Worm (Caenorhabditis elegans) whole organism, mixed stage, embryonic: ENCODE results near the gene T25D1.3.

Experiments used
- ceh-43 ChIP-seq: fragments of 200-800 bp; sonication (Bioruptor generic); optimal IDR thresholded peaks from 2 replicates; lab custom pipeline; 2018; ENCODE audit warnings: mild to moderate bottlenecking, missing genetic modification characterization, moderate library complexity, missing compliant biosample characterization
- ces-1 ChIP-seq: fragments of 150-350 bp; optimal IDR thresholded peaks from 2 replicates; lab custom pipeline; 2014; ENCODE audit warnings: missing biosample characterization, missing genetic modification reagents, missing genetic modification characterization
- cnd-1 ChIP-seq: fragments of 200-800 bp; sonication (Bioruptor generic); optimal IDR thresholded peaks from 2 replicates; lab custom pipeline; 2018; ENCODE audit warnings: mild to moderate bottlenecking, missing genetic modification characterization, missing compliant biosample characterization
- elt-1 ChIP-seq: sonication (generic microtip); optimal IDR thresholded peaks from 2 replicates; lab custom pipeline; 2017; ENCODE audit warnings: missing genetic modification characterization, mild to moderate bottlenecking, missing compliant biosample characterization, antibody characterized with exemption, moderate library complexity, borderline replicate concordance; ENCODE audit not compliant: insufficient read depth
- lsy-2 ChIP-seq: fragments of 150-350 bp; optimal IDR thresholded peaks from 2 replicates; lab custom pipeline; 2014; ENCODE audit warnings: missing biosample characterization, missing genetic modification characterization
- mab-5 ChIP-seq: fragments of 150-350 bp; optimal IDR thresholded peaks from 2 replicates; lab custom pipeline; 2014; ENCODE audit warnings: missing biosample characterization, missing genetic modification characterization
- nhr-237 ChIP-seq: fragments of 150-350 bp; optimal IDR thresholded peaks from 2 replicates; lab custom pipeline; 2014; ENCODE audit warnings: missing biosample characterization, missing genetic modification characterization
- nhr-76 ChIP-seq: sonication (generic microtip); optimal IDR thresholded peaks from 2 replicates; lab custom pipeline; 2017; ENCODE audit warnings: missing biosample characterization, missing genetic modification characterization
- pha-4 ChIP-seq: fragments of 150-350 bp; optimal IDR thresholded peaks from 2 replicates; lab custom pipeline; 2018; ENCODE audit warnings: missing biosample characterization, missing genetic modification reagents, missing genetic modification characterization
- snpc-4 ChIP-seq: fragments of 150-350 bp; optimal IDR thresholded peaks from 2 replicates; lab custom pipeline; 2014; ENCODE audit warnings: missing biosample characterization, missing genetic modification characterization
- tbx-8 ChIP-seq: fragments of 200-800 bp; sonication (Bioruptor generic); optimal IDR thresholded peaks from 2 replicates; lab custom pipeline; 2018; ENCODE audit warnings: mild to moderate bottlenecking, missing genetic modification characterization, moderate library complexity, missing compliant biosample characterization
- unc-62 ChIP-seq: fragments of 150-350 bp; optimal IDR thresholded peaks from 2 replicates; lab custom pipeline; 2014; ENCODE audit warnings: missing biosample characterization, missing genetic modification reagents, missing genetic modification characterization

ce11 chrX:16484043-16484442 lies 21.4 kb upstream of the T25D1.3 start:
- no peak for TF ChIP-seq tbx-8 (GFP tag; lab: Kevin White, UChicago)
- no peak for TF ChIP-seq nhr-76 (tag; lab: Kevin White, UChicago)
- no peak for TF ChIP-seq snpc-4 (tag; lab: Kevin White, UChicago)
- no peak for TF ChIP-seq pha-4
- TF ChIP-seq unc-62 (GFP tag; lab: Kevin White, UChicago), result no peak
- no peak for TF ChIP-seq lsy-2
- no peak for TF ChIP-seq ceh-43 (GFP tag; lab: Kevin White, UChicago)
- no peak for TF ChIP-seq elt-1 (tag; lab: Kevin White, UChicago)
- TF ChIP-seq nhr-237, result no peak
- no peak for TF ChIP-seq ces-1 (GFP tag; lab: Kevin White, UChicago)
- no peak for TF ChIP-seq cnd-1 (tag; lab: Kevin White, UChicago)
- TF ChIP-seq mab-5 (tag; lab: Kevin White, UChicago), result no peak
